Worm (Caenorhabditis elegans) whole organism, young adult: ENCODE results near the gene C18A3.10.

ENCODE experiments used
- ama-1 ChIP-seq, 3 experiments: fragments of 150-350 bp in 1 of 3; sonication (generic microtip) in 2 of 3; optimal IDR thresholded peaks; 2 replicates each; lab custom pipeline; 2014 to 2018; ENCODE audit warnings: missing biosample characterization in 2 of 3, missing genetic modification characterization in 2 of 3, missing genetic modification reagents in 2 of 3
- atf-7 ChIP-seq: sonication (generic microtip); optimal IDR thresholded peaks from 2 replicates; lab custom pipeline; 2017; ENCODE audit warnings: mild to moderate bottlenecking, missing genetic modification characterization, missing compliant biosample characterization
- ceh-27 ChIP-seq: fragments of 200-800 bp; sonication (Bioruptor generic); optimal IDR thresholded peaks from 2 replicates; lab custom pipeline; 2018; ENCODE audit warnings: mild to moderate bottlenecking, missing genetic modification characterization, moderate library complexity, missing compliant biosample characterization
- nfya-1 ChIP-seq: sonication (generic microtip); optimal IDR thresholded peaks from 2 replicates; lab custom pipeline; 2017; ENCODE audit warnings: antibody characterized with exemption, missing compliant biosample characterization, missing genetic modification characterization, borderline replicate concordance; ENCODE audit not compliant: insufficient read depth
- pha-4 ChIP-seq: fragments of 150-350 bp; sonication (generic microtip); optimal IDR thresholded peaks from 2 replicates; lab custom pipeline; 2014; ENCODE audit warnings: missing biosample characterization, missing genetic modification reagents, missing genetic modification characterization
- rec-8 ChIP-seq, 2 experiments: sonication (generic microtip); optimal IDR thresholded peaks; 2 replicates each; lab custom pipeline; 2016; ENCODE audit warnings: mild to moderate bottlenecking in 2 of 2, missing genetic modification characterization in 2 of 2, missing genetic modification reagents in 2 of 2, missing genotype in 2 of 2, missing biosample characterization in 1 of 2, missing compliant biosample characterization in 1 of 2, moderate library complexity in 1 of 2

DNA sequence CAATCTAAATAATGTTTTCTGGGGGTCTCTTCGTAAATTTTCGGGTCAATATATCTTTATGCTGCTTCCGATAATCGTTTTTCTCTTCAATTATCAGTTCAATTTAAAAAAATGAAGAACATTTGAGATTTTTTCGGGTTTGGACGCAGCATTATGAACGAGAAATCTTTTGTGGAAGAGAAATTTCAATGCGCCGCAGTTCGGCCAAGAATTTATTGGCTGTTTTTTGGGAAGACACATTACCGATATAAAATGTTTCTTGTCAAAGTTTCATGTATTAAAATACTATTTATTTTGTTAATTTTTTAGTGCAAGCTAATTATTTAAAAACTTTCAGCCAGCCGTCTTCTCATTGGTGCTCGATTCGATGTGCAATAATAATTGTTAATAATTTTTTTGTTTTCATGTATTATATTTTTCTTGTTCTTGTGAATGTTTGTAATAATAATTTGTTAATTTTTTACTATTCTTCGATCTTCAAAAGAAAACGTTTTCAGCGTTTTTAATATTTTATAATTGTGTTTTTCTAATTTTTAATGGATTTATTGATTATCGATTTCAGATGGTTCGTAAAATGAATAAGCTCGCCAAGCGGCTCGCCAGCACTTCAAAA lies at the start of gene C18A3.10, which contains the start of gene C18A3.3:
- TF ChIP-seq atf-7 (tag; lab: Kevin White, UChicago) (no peak), nfya-1 (tag; lab: Kevin White, UChicago) (no peak), ceh-27 (GFP tag; lab: Kevin White, UChicago) (no peak), rec-8 (tag; optimal IDR thresholded peaks at IDR 0.05; lab: Kevin White, UChicago) (no peak), ama-1 (optimal IDR thresholded peaks at IDR 0.05; lab: Kevin White, UChicago) (no peak), ama-1 (GFP tag; optimal IDR thresholded peaks at IDR 0.05; lab: Kevin White, UChicago) (no peak), pha-4 (tag; lab: Kevin White, UChicago) (no peak)
